Worm (Caenorhabditis elegans): ENCODE measurements around the gene Y11D7A.5.

DNA sequence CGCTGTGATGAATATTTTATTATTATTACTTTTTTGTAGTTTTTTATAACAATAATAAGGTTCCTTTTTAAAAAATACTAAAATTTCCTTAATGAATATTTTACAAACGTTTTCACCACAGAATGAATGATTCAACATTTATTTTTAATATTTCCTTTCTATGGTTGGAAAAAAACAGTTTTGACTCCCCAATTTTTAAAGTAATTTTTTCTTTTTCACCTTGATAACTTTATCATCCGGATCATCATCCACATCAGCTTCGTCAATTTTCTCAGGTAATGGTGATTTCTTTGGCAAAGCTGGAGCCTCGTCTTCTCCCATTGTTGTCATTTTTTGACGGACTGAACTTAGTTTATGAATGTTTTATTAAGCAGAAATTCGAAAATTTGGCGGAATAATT is 1.7 kb downstream of the Y11D7A.5 start, which contains the start of gene rab-28:
- TF ChIP-seq ztf-23 (GFP tag; IDR thresholded peaks at IDR 0.05), result no peak
- TF ChIP-seq ztf-29 (GFP tag; IDR thresholded peaks at IDR 0.05), result no peak
- TF ChIP-seq cog-1 (tag; optimal IDR thresholded peaks at IDR 0.05), result no peak
- no peak for TF ChIP-seq med-1 (GFP tag; optimal IDR thresholded peaks at IDR 0.05; ENCODE audit: insufficient read depth)
- TF ChIP-seq flt-1 (GFP tag; IDR thresholded peaks at IDR 0.05), result no peak
- TF ChIP-seq klf-2 (GFP tag; conservative IDR thresholded peaks at IDR 0.05), result no peak
- TF ChIP-seq ref-1 (GFP tag; conservative IDR thresholded peaks at IDR 0.05), result no peak
- no peak for TF ChIP-seq T22C8.4 (GFP tag; IDR thresholded peaks at IDR 0.05)
- TF ChIP-seq tab-1 (GFP tag; IDR thresholded peaks at IDR 0.05), result no peak
